Worm (Caenorhabditis elegans) whole organism, late embryonic: Measurements from ENCODE around the gene C28C12.12.
A peak's percentile ranks its signal among the peaks of the same experiment; 100 is the strongest.

Experiments used
- ahr-1 ChIP-seq: sonication (generic microtip); optimal IDR thresholded peaks from 2 replicates; lab custom pipeline; 2016; ENCODE audit warnings: missing genetic modification characterization, missing compliant biosample characterization
- ama-1 ChIP-seq: fragments of 150-350 bp; optimal IDR thresholded peaks from 2 replicates; lab custom pipeline; 2014
- ceh-18 ChIP-seq: sonication (generic microtip); optimal IDR thresholded peaks from 2 replicates; lab custom pipeline; 2016; ENCODE audit warnings: missing genetic modification characterization, missing compliant biosample characterization
- ceh-22 ChIP-seq: sonication (generic microtip); optimal IDR thresholded peaks from 2 replicates; lab custom pipeline; 2017; ENCODE audit warnings: missing biosample characterization, missing genetic modification characterization
- ceh-31 ChIP-seq: sonication (generic microtip); optimal IDR thresholded peaks from 2 replicates; lab custom pipeline; 2016; ENCODE audit warnings: missing genetic modification characterization, missing compliant biosample characterization
- ceh-34 ChIP-seq: sonication (generic microtip); optimal IDR thresholded peaks from 2 replicates; lab custom pipeline; 2016; ENCODE audit warnings: mild to moderate bottlenecking, missing genetic modification characterization, missing compliant biosample characterization
- ceh-45 ChIP-seq: fragments of 200-800 bp; sonication (Bioruptor generic); IDR thresholded peaks from 2 replicates; pipeline ENCODE4 v1.3.6; 2022; ENCODE audit warnings: missing genetic modification reagents, missing genetic modification characterization, missing compliant biosample characterization
- ceh-48 ChIP-seq: sonication (generic microtip); optimal IDR thresholded peaks from 2 replicates; lab custom pipeline; 2016; ENCODE audit warnings: missing genetic modification characterization, inconsistent platforms, missing compliant biosample characterization
- ceh-6 ChIP-seq: fragments of 200-800 bp; sonication (Bioruptor generic); optimal IDR thresholded peaks from 2 replicates; lab custom pipeline; 2018; ENCODE audit warnings: mild to moderate bottlenecking, missing genetic modification characterization, missing compliant biosample characterization
- ceh-9 ChIP-seq: sonication (generic microtip); optimal IDR thresholded peaks from 2 replicates; lab custom pipeline; 2016; ENCODE audit warnings: mild to moderate bottlenecking, missing genetic modification characterization, inconsistent platforms, missing compliant biosample characterization
- che-1 ChIP-seq: sonication (generic microtip); optimal IDR thresholded peaks from 2 replicates; lab custom pipeline; 2016; ENCODE audit warnings: mild to moderate bottlenecking, missing genetic modification characterization, missing compliant biosample characterization
- dmd-4 ChIP-seq: sonication (generic microtip); optimal IDR thresholded peaks from 2 replicates; lab custom pipeline; 2016; ENCODE audit warnings: borderline replicate concordance, missing genetic modification characterization, missing compliant biosample characterization
- elt-2 ChIP-seq: sonication (generic microtip); optimal IDR thresholded peaks from 2 replicates; lab custom pipeline; 2016; ENCODE audit warnings: missing genetic modification reagents, missing genetic modification characterization, missing compliant biosample characterization
- elt-4 ChIP-seq: sonication (generic microtip); optimal IDR thresholded peaks from 2 replicates; lab custom pipeline; 2016; ENCODE audit warnings: missing genetic modification characterization, missing compliant biosample characterization
- ets-4 ChIP-seq: sonication (generic microtip); optimal IDR thresholded peaks from 2 replicates; lab custom pipeline; 2016; ENCODE audit warnings: missing genetic modification characterization, missing compliant biosample characterization
- fkh-10 ChIP-seq: fragments of 150-350 bp; optimal IDR thresholded peaks from 2 replicates; lab custom pipeline; 2014; ENCODE audit warnings: missing biosample characterization, missing genetic modification reagents, missing genetic modification characterization
- gmeb-2 ChIP-seq: sonication (generic microtip); optimal IDR thresholded peaks from 2 replicates; lab custom pipeline; 2016; ENCODE audit warnings: missing genetic modification characterization, inconsistent platforms, missing compliant biosample characterization
- hlh-6 ChIP-seq: sonication (generic microtip); optimal IDR thresholded peaks from 2 replicates; lab custom pipeline; 2016; ENCODE audit warnings: missing genotype, missing genetic modification characterization, missing compliant biosample characterization
- lim-6 ChIP-seq: sonication (generic microtip); optimal IDR thresholded peaks from 2 replicates; lab custom pipeline; 2016; ENCODE audit warnings: missing genetic modification characterization, missing compliant biosample characterization
- nhr-11 ChIP-seq: fragments of 150-350 bp; optimal IDR thresholded peaks from 2 replicates; lab custom pipeline; 2014; ENCODE audit warnings: missing biosample characterization, missing genetic modification characterization
- npax-4 ChIP-seq: sonication (generic microtip); optimal IDR thresholded peaks from 2 replicates; lab custom pipeline; 2016; ENCODE audit warnings: missing genetic modification characterization, missing compliant biosample characterization
- pag-3 ChIP-seq: sonication (generic microtip); optimal IDR thresholded peaks from 2 replicates; lab custom pipeline; 2016; ENCODE audit warnings: missing compliant biosample characterization, missing genetic modification characterization, borderline replicate concordance
- pat-9 ChIP-seq: fragments of 200-800 bp; sonication (Bioruptor generic); optimal IDR thresholded peaks from 2 replicates; lab custom pipeline; 2018; ENCODE audit warnings: mild to moderate bottlenecking, missing genetic modification characterization, moderate library complexity, missing compliant biosample characterization
- pha-2 ChIP-seq: sonication (generic microtip); optimal IDR thresholded peaks from 2 replicates; lab custom pipeline; 2017; ENCODE audit warnings: mild to moderate bottlenecking, missing genetic modification characterization, missing compliant biosample characterization
- pqm-1 ChIP-seq: sonication (generic microtip); optimal IDR thresholded peaks from 2 replicates; lab custom pipeline; 2016; ENCODE audit warnings: missing genetic modification characterization, missing compliant biosample characterization
- rnt-1 ChIP-seq: sonication (generic microtip); optimal IDR thresholded peaks from 2 replicates; lab custom pipeline; 2016; ENCODE audit warnings: missing genetic modification characterization, missing compliant biosample characterization
- sdc-2 ChIP-seq: sonication (generic microtip); optimal IDR thresholded peaks from 2 replicates; lab custom pipeline; 2016; ENCODE audit warnings: missing genotype, missing genetic modification characterization, missing compliant biosample characterization
- sox-2 ChIP-seq: fragments of 200-800 bp; sonication (Bioruptor generic); IDR thresholded peaks from 2 replicates; pipeline ENCODE4 v1.3.6; 2022; ENCODE audit warnings: missing genetic modification reagents, missing genetic modification characterization, missing compliant biosample characterization
- sox-4 ChIP-seq: sonication (generic microtip); optimal IDR thresholded peaks from 2 replicates; lab custom pipeline; 2017; ENCODE audit warnings: mild to moderate bottlenecking, missing genetic modification characterization, inconsistent platforms, missing compliant biosample characterization
- syd-9 ChIP-seq: sonication (generic microtip); optimal IDR thresholded peaks from 2 replicates; lab custom pipeline; 2016; ENCODE audit warnings: mild to moderate bottlenecking, missing genetic modification characterization, moderate library complexity, missing compliant biosample characterization
- unc-3 ChIP-seq, 2 experiments: fragments of 200-800 bp in 1 of 2; sonication (Bioruptor generic) in 1 of 2; sonication (generic microtip) in 1 of 2; conservative IDR thresholded peaks in 1 of 2; optimal IDR thresholded peaks in 1 of 2; 2 replicates each; pipeline versions ENCODE4 v1.3.6 to Lab custom; 2016 to 2022; ENCODE audit warnings: missing compliant biosample characterization in 2 of 2, missing genetic modification characterization in 2 of 2, missing genetic modification reagents in 1 of 2
- unc-42 ChIP-seq: sonication (generic microtip); optimal IDR thresholded peaks from 2 replicates; lab custom pipeline; 2016; ENCODE audit warnings: missing genotype, missing genetic modification characterization, missing compliant biosample characterization
- unc-55 ChIP-seq: sonication (generic microtip); optimal IDR thresholded peaks from 2 replicates; lab custom pipeline; 2017; ENCODE audit warnings: missing biosample characterization, missing genetic modification reagents, missing genetic modification characterization
- unc-86 ChIP-seq: sonication (generic microtip); optimal IDR thresholded peaks from 2 replicates; lab custom pipeline; 2016; ENCODE audit warnings: missing genetic modification characterization, missing compliant biosample characterization
- zip-5 ChIP-seq: sonication (generic microtip); optimal IDR thresholded peaks from 2 replicates; lab custom pipeline; 2016; ENCODE audit warnings: missing genetic modification characterization, missing compliant biosample characterization
- ztf-16 ChIP-seq: sonication (generic microtip); optimal IDR thresholded peaks from 2 replicates; lab custom pipeline; 2017; ENCODE audit warnings: missing genetic modification characterization, missing compliant biosample characterization

The C28C12.12 gene

DNA sequence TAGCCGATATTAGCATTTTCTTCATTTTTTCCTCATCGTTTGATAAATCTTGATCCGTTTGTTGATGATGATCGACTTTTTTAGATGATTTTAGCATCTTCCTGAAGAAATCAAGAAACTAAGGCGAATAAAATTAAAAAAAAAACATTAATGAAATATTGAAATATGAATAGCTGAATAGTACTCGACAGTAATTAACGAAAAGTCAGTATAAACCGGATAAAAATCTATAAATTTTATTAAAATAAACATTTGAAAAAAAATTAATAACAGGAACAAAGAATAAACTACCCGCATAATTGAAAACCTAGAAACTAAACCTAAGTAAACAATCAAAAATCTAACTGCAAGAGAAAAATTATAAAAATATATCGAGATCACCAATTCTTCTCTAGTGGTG, at the start of gene C28C12.12:
C28C12.12 (minus strand) TSS at position 101 of the 400 bp plus-strand sequence.
- TF ChIP-seq unc-3 (GFP tag; conservative IDR thresholded peaks at IDR 0.05; lab: Robert Waterston, UW), result no peak
- TF ChIP-seq unc-3 (tag; optimal IDR thresholded peaks at IDR 0.05; lab: Kevin White, UChicago), result no peak
- TF ChIP-seq unc-86 (tag; lab: Kevin White, UChicago), result no peak
- TF ChIP-seq elt-4 (tag; lab: Kevin White, UChicago), result no peak
- TF ChIP-seq ama-1 (lab: Kevin White, UChicago), result no peak
- no peak for TF ChIP-seq gmeb-2
- no peak for TF ChIP-seq ets-4 (tag; lab: Kevin White, UChicago)
- no peak for TF ChIP-seq npax-4 (tag; lab: Kevin White, UChicago)

DNA sequence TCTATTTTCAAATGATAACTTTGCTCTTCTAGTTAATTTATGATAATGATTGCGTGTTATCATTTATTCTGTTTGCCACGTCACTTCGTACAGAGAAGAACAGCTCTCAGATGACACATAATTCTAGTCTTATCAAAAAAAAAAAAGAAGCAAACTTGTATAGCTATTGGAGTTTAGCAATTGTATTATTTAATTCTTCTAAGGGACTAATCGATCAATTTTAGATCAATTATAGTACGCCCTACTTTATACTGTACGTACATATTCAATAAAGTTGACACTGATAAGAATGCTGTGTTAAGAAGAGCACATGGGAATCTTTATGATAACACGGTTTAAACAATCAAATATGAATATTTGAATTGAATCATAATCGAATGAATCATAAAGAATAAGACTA, 46.1 kb upstream of the C28C12.12 start:
- TF ChIP-seq syd-9 (no peak), elt-2 (tag; lab: Kevin White, UChicago) (peak; percentile 89)
- TF ChIP-seq, all 69 proteins: peak for 1

DNA sequence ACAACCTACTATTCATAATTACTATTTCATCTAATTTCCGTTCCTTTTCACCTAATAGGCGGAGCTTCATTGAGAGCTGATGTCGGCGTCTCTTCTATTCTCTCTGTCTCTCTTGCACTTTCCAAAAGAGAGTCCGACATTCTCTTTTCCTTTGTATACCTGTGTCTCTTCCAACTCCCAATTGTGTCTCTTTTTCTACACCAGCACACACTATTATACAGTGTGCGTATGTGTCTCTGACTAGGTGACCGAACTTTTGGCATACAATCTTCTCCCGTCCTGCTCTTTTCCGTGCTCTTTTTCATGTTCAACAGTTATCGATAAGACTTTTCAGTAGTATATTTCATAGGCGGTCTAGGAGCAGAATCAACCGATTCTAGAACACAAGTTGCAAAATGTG, 44.1 kb upstream of the C28C12.12 start:
- TF ChIP-seq elt-2 (tag; lab: Kevin White, UChicago) (peak; percentile 4), pag-3 (no peak)

DNA sequence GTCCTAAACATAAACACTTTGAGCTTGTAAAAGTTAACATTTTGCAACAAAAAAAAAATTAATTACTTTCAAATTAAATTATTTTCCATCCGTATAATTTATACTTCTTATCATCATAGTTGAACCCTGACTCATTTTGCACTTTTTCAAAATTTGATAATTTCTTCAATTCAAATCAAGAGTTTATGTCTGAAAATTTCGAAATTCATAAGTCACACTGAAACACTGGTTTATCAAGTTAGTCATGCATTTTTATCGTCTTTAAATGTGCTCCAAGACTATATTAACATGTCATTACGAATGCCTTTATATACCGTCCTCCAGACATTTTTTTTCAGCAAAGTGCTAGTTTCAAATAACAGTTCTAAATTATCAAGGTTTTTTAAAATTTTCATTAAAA, 43.5 kb upstream of the C28C12.12 start:
- TF ChIP-seq ceh-48 (tag; lab: Kevin White, UChicago), result no peak
- TF ChIP-seq pqm-1 (tag; lab: Kevin White, UChicago), result no peak
- TF ChIP-seq unc-42 (tag; lab: Kevin White, UChicago), result no peak

DNA sequence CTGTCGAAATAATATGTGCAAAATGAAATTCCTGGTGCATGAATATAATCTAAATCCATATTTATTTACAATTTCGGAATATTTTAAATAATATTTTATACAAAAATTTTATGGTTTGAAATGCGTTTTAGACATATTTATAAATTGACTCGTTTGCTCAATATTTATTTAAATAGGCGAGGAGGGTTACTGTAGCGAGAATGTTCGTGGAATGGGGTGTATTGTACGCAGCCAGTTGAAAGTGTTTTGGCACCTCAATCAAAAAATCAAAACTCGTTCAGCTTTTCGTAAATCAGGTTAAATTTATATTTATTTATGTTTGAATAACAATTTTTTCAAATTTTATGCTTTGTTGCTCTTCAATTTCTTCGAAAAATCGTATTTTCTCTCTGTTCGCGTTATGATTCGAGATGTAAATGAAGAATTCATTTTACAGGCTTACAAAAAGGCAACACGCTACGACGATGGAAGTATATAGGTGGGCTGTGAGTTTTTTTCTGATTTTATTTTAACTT, 42.6 kb upstream of the C28C12.12 start, which contains the start of gene hyl-1:
hyl-1 (plus strand) TSS at position 465 of the 515 bp plus-strand sequence.
- TF ChIP-seq sdc-2 (tag; lab: Kevin White, UChicago), result no peak
- no peak for TF ChIP-seq fkh-10 (GFP tag; lab: Kevin White, UChicago)
- no peak for TF ChIP-seq ceh-18 (tag; lab: Kevin White, UChicago)
- TF ChIP-seq ceh-22 (tag; lab: Kevin White, UChicago), result no peak
- no peak for TF ChIP-seq sox-4
- no peak for TF ChIP-seq sox-2 (GFP tag; lab: Robert Waterston, UW)
- no peak for TF ChIP-seq lim-6 (tag; lab: Kevin White, UChicago)
- TF ChIP-seq dmd-4, result no peak
- no peak for TF ChIP-seq pat-9 (tag; lab: Kevin White, UChicago)
- no peak for TF ChIP-seq ceh-6 (GFP tag; lab: Kevin White, UChicago)
- TF ChIP-seq pha-2 (tag; lab: Kevin White, UChicago), result no peak
- no peak for TF ChIP-seq gmeb-2
- no peak for TF ChIP-seq zip-5
- TF ChIP-seq ztf-16 (tag; lab: Kevin White, UChicago), result no peak
- no peak for TF ChIP-seq nhr-11 (tag; lab: Kevin White, UChicago)
- no peak for TF ChIP-seq rnt-1

DNA sequence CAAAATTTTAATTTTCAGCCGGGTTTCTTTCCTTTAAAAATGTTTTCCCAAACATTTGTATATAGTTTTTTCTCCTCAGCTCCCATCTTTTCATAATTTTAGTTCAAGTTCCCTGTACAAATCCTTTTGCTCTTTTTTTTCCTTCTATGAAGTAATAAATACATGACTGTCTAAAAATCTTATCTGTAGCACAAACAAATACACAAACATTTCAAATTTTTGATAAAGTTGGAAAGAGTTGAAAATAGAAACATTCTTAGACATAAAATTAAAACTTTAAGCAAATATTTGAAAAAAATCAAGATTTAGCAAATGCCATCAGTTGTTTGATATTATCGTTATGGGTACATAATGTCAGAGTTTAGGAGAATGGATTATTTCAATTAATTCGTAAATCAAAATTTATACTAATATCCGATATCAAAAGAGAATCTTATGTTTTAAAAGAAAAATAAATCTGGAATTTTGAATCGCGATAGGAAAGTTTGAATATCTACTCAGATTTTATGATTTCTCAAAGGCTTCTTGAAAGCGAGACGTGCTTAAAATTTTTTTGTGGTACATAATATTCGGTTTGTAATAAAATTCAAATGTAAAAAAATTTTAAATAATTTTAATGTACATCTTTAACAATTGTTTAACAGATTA, 42.0 kb upstream of the C28C12.12 start:
- no peak for TF ChIP-seq ceh-45
- no peak for TF ChIP-seq unc-55
- no peak for TF ChIP-seq ceh-31 (tag; lab: Kevin White, UChicago)
- no peak for TF ChIP-seq hlh-6 (tag; lab: Kevin White, UChicago)
- no peak for TF ChIP-seq ceh-34 (tag; lab: Kevin White, UChicago)
- TF ChIP-seq ets-4 (tag; lab: Kevin White, UChicago), result no peak
- no peak for TF ChIP-seq che-1 (tag; lab: Kevin White, UChicago)
- TF ChIP-seq ceh-9, result no peak
- no peak for TF ChIP-seq unc-3 (GFP tag; conservative IDR thresholded peaks at IDR 0.05; lab: Robert Waterston, UW)
- no peak for TF ChIP-seq unc-3 (tag; optimal IDR thresholded peaks at IDR 0.05; lab: Kevin White, UChicago)
- TF ChIP-seq ahr-1 (tag; lab: Kevin White, UChicago), result no peak
